Worm (Caenorhabditis elegans): ENCODE data around the gene ilys-1.

DNA sequence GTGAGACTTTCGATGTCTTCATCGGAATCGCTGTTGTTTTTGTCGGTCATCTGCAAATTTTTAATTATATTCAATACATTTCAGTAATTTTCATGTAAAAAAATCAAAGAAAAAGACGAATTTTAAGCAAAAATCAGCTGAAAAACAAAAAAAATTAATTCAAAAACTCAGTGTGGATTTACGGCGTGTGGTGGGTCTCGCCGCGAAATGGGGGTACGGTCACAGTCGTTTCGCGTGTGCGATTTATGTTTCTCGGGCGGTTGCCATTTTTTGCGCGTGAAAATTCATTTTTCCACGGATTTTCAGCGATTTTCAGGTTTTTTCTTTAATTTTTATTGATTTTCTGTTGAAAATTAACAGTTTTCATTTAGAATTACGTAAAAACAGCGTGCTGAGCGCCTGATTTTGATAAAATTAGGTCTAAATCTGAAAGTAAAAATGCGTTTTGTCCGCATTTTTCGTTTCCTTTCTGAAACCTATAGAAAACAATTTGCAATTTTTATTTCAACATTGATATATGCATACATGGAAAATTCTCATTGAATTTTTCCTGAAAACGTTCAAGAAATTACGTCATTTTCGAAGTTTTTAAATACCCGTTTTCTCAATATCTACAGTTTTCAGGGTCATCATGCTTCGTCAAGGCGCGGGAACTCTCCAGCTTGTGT, 25.0 kb downstream of the ilys-1 start, which contains the start of the genes ccdc-12 and Y69A2AR.18:
- no peak for TF ChIP-seq ztf-11 (tag; optimal IDR thresholded peaks at IDR 0.05)
- no peak for TF ChIP-seq elt-3 (tag; optimal IDR thresholded peaks at IDR 0.05)
- no peak for TF ChIP-seq unc-62 (GFP tag; optimal IDR thresholded peaks at IDR 0.05)
